Worm (Caenorhabditis elegans): ENCODE measurements around the gene Y51A2A.12.
"Not testable (repeated sequence)": the region's sequence is repeated elsewhere in the genome, so short reads cannot be mapped to it uniquely, and the experiment has no call there.

Y51A2A.12 gene

DNA sequence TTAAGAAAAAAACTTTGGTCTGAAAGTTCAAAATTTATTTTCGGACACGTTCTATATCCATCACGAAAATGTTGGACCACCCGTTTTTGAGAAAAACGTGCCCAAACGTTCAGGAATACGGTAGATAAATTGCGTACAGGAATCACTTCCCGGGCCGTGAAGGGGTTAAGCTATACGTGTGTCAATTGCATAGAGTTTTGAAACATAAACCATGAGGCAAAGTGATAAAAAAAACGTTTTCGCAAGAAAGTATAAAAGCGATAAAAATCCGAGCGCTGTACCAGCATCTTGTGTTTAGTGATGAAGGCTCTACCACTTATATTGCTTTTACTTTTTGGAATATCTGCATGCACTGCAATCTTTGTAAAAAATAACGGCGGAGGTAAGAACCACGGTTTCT is 10.0 kb downstream of the Y51A2A.12 start, which contains the start of gene Y51A2A.6:
Y51A2A.6 (plus strand) TSS at position 301 of the 400 bp plus-strand sequence.
- TF ChIP-seq tra-4 (tag; optimal IDR thresholded peaks at IDR 0.05); tbx-37 (GFP tag; conservative IDR thresholded peaks at IDR 0.05); F13C5.2 (tag; optimal IDR thresholded peaks at IDR 0.05): not testable (repeated sequence)

DNA sequence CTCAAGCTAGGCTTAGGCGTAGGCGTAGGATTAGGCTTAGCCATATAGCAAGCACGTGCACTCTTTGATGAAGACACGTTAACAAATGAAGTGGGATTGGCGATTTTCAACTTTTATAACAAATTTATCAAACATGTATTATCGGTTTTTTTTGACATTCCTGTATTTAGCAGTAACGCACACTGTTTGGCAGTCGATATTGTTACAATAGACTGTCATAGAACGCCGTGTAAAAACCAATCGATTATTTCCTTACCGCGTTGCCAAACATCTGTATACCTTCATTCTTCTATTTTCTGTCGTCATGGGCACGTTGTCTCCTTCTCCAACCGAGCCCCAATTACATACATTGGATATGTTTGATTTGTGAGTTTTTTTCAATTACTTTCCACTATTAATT is 25.9 kb downstream of the Y51A2A.12 start, which contains the start of gene fbxb-119:
fbxb-119 (plus strand) TSS at position 301 of the 400 bp plus-strand sequence.
- TF ChIP-seq pes-1 (GFP tag; IDR thresholded peaks at IDR 0.05) (no peak), aly-1 (tag; optimal IDR thresholded peaks at IDR 0.05) (no peak), scrt-1 (GFP tag; IDR thresholded peaks at IDR 0.05) (no peak), tra-4 (tag; optimal IDR thresholded peaks at IDR 0.05) (no peak), F13C5.2 (tag; optimal IDR thresholded peaks at IDR 0.05) (no peak), ceh-13 (GFP tag; optimal IDR thresholded peaks at IDR 0.05) (no peak), hmbx-1 (tag; optimal IDR thresholded peaks at IDR 0.05) (no peak), hmg-4 (GFP tag; optimal IDR thresholded peaks at IDR 0.05) (no peak), B0310.2 (tag; optimal IDR thresholded peaks at IDR 0.05) (no peak), sea-1 (GFP tag; conservative IDR thresholded peaks at IDR 0.05) (no peak), ama-1 (optimal IDR thresholded peaks at IDR 0.05) (no peak)

DNA sequence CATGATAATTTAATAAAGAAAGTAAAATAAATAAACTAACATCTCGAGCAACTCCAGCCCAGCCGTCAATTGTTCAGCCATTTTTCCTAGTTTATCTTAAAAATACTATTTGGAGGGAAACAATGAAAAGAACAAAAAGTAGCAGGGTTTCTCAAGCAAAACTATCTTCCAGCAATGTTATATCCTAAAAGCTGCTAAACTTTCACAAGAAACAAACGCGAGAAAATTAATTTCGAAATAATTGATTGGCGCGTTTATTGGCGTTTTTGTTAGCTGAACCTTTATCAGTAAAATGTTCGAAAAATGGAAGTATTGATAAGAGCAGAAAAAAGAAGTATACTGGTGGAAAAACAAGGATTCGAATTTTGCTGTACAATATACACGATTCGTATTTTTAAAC is 30.8 kb downstream of the Y51A2A.12 start, which contains the start of gene B0462.5:
B0462.5 (minus strand) TSS at position 101 of the 400 bp plus-strand sequence.
- TF ChIP-seq tra-4 (tag; optimal IDR thresholded peaks at IDR 0.05): no peak
- no peak for TF ChIP-seq flt-1 (GFP tag; IDR thresholded peaks at IDR 0.05)
- TF ChIP-seq scrt-1 (GFP tag; IDR thresholded peaks at IDR 0.05): no peak
- TF ChIP-seq hnd-1 (tag; optimal IDR thresholded peaks at IDR 0.05): no peak
- no peak for TF ChIP-seq hmg-4 (GFP tag; optimal IDR thresholded peaks at IDR 0.05)
- no peak for TF ChIP-seq ceh-36 (tag; optimal IDR thresholded peaks at IDR 0.05)
- no peak for TF ChIP-seq sea-1 (GFP tag; conservative IDR thresholded peaks at IDR 0.05)

ce11 chrV:18324525-18324924 is 32.1 kb downstream of the Y51A2A.12 start:
- TF ChIP-seq F13C5.2 (tag; optimal IDR thresholded peaks at IDR 0.05) (no peak), tbx-37 (GFP tag; conservative IDR thresholded peaks at IDR 0.05) (no peak), tbx-11 (GFP tag; IDR thresholded peaks at IDR 0.05) (no peak), pes-1 (GFP tag; IDR thresholded peaks at IDR 0.05) (no peak), ets-7 (tag; optimal IDR thresholded peaks at IDR 0.05) (no peak), ceh-36 (tag; optimal IDR thresholded peaks at IDR 0.05) (no peak), flt-1 (GFP tag; IDR thresholded peaks at IDR 0.05) (no peak), scrt-1 (GFP tag; IDR thresholded peaks at IDR 0.05) (no peak), hmbx-1 (tag; optimal IDR thresholded peaks at IDR 0.05) (no peak), tra-4 (tag; optimal IDR thresholded peaks at IDR 0.05) (no peak), sea-1 (GFP tag; conservative IDR thresholded peaks at IDR 0.05) (no peak), ceh-13 (GFP tag; optimal IDR thresholded peaks at IDR 0.05) (no peak), hmg-4 (GFP tag; optimal IDR thresholded peaks at IDR 0.05) (no peak), B0310.2 (tag; optimal IDR thresholded peaks at IDR 0.05) (no peak), ama-1 (optimal IDR thresholded peaks at IDR 0.05) (no peak), aly-1 (tag; optimal IDR thresholded peaks at IDR 0.05) (no peak), hnd-1 (tag; optimal IDR thresholded peaks at IDR 0.05) (no peak)

DNA sequence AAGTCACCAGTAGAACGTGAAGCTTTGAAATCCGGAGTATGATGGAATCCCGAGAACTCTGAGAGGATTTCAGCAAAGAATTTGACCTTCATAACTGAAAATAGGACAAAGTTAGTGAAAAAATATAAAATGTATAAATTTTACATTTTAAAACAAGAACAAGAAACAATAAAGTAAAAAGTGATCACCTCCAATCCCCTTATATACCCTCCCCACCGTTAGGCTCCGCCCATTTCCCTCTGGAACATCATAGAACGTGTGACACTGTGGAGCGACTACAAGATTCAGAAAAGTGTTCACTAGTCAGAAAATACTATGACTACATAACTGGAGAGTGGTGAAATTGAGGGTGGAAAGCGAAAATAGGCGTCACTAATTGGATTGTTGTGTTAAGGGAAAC is 38.7 kb downstream of the Y51A2A.12 start, which contains the start of gene B0462.4:
B0462.4 (minus strand) TSS at position 101 of the 400 bp plus-strand sequence.
- TF ChIP-seq pes-1 (GFP tag; IDR thresholded peaks at IDR 0.05): no peak
- TF ChIP-seq B0310.2 (tag; optimal IDR thresholded peaks at IDR 0.05): no peak
- no peak for TF ChIP-seq flt-1 (GFP tag; IDR thresholded peaks at IDR 0.05)
- no peak for TF ChIP-seq ceh-13 (GFP tag; optimal IDR thresholded peaks at IDR 0.05)
- no peak for TF ChIP-seq hmg-4 (GFP tag; optimal IDR thresholded peaks at IDR 0.05)
- TF ChIP-seq hmbx-1 (tag; optimal IDR thresholded peaks at IDR 0.05): no peak
- no peak for TF ChIP-seq F13C5.2 (tag; optimal IDR thresholded peaks at IDR 0.05)
- no peak for TF ChIP-seq ama-1 (optimal IDR thresholded peaks at IDR 0.05)
- no peak for TF ChIP-seq ceh-36 (tag; optimal IDR thresholded peaks at IDR 0.05)
- TF ChIP-seq sea-1 (GFP tag; conservative IDR thresholded peaks at IDR 0.05): no peak
- TF ChIP-seq hnd-1 (tag; optimal IDR thresholded peaks at IDR 0.05): no peak
- no peak for TF ChIP-seq scrt-1 (GFP tag; IDR thresholded peaks at IDR 0.05)
- TF ChIP-seq aly-1 (tag; optimal IDR thresholded peaks at IDR 0.05): no peak
- no peak for TF ChIP-seq tra-4 (tag; optimal IDR thresholded peaks at IDR 0.05)
- no peak for TF ChIP-seq ets-7 (tag; optimal IDR thresholded peaks at IDR 0.05)
- TF ChIP-seq tbx-11 (GFP tag; IDR thresholded peaks at IDR 0.05): no peak

DNA sequence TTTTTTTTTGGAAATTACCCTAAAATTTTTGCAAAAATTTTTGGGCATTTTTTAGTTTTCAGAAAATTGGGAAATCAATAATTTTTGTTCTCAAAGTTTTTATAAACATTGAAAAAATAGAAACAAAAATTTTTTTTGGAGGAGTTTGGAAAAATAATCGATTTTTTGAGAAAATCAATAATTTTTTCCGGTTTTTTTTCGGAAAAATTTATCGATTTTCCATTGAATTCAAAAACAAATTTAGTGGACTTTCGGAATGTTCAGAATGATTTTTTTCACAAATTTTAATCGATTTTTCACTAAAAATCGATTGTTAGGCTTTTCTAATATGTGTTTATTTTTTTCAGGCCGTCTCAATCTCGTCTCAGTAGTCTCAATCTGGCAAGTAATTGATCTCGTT is 45.2 kb downstream of the Y51A2A.12 start:
- TF ChIP-seq B0310.2 (tag; optimal IDR thresholded peaks at IDR 0.05) (no peak), sea-1 (GFP tag; conservative IDR thresholded peaks at IDR 0.05) (no peak), tbx-37 (GFP tag; conservative IDR thresholded peaks at IDR 0.05) (no peak), scrt-1 (GFP tag; IDR thresholded peaks at IDR 0.05) (no peak), pes-1 (GFP tag; IDR thresholded peaks at IDR 0.05) (no peak), tra-4 (tag; optimal IDR thresholded peaks at IDR 0.05) (no peak), hmbx-1 (tag; optimal IDR thresholded peaks at IDR 0.05) (no peak), hmg-4 (GFP tag; optimal IDR thresholded peaks at IDR 0.05) (no peak), aly-1 (tag; optimal IDR thresholded peaks at IDR 0.05) (no peak), ama-1 (optimal IDR thresholded peaks at IDR 0.05) (no peak), hnd-1 (tag; optimal IDR thresholded peaks at IDR 0.05) (no peak), tbx-11 (GFP tag; IDR thresholded peaks at IDR 0.05) (no peak), F13C5.2 (tag; optimal IDR thresholded peaks at IDR 0.05) (no peak)

- no peak for TF ChIP-seq tbx-37 (GFP tag; conservative IDR thresholded peaks at IDR 0.05)
- TF ChIP-seq ets-7 (tag; optimal IDR thresholded peaks at IDR 0.05): no peak
- no peak for TF ChIP-seq tra-4 (tag; optimal IDR thresholded peaks at IDR 0.05)
- no peak for TF ChIP-seq aly-1 (tag; optimal IDR thresholded peaks at IDR 0.05)
- no peak for TF ChIP-seq tbx-11 (GFP tag; IDR thresholded peaks at IDR 0.05)
- TF ChIP-seq sea-1 (GFP tag; conservative IDR thresholded peaks at IDR 0.05): no peak
- TF ChIP-seq hmg-4 (GFP tag; optimal IDR thresholded peaks at IDR 0.05): no peak
- no peak for TF ChIP-seq flt-1 (GFP tag; IDR thresholded peaks at IDR 0.05)
Observed at ce11 chrV:18339807-18340206, 47.4 kb downstream of the Y51A2A.12 start, which contains the start of gene C08E8.10. Gene C08E8.10 (minus strand): TSS chrV:18339907.

Measured in whole organism, early embryonic.